Worm (Caenorhabditis elegans): ENCODE measurements around the gene unc-116.
A peak's percentile ranks its signal among the peaks of the same experiment; 100 is the strongest.
"Not testable (repeated sequence)": the region's sequence is repeated elsewhere in the genome, so short reads cannot be mapped to it uniquely, and the experiment has no call there.

unc-116 gene

ce11 chrIII:8339372-8339771 lies 15.6 kb downstream of the unc-116 start, which contains the start of gene clc-28:
Gene clc-28, minus strand, starts transcription at chrIII:8339472.
- TF ChIP-seq mml-1, hmg-11, egl-27 (tag; optimal IDR thresholded peaks at IDR 0.05): not testable (repeated sequence)

ce11 chrIII:8334432-8334831 lies 20.5 kb downstream of the unc-116 start, which contains the start of gene ZC262.4:
Gene ZC262.4, minus strand, starts transcription at chrIII:8334532.
- TF ChIP-seq fkh-2 (tag; optimal IDR thresholded peaks at IDR 0.05), result no peak
- no peak for TF ChIP-seq egl-5 (tag; optimal IDR thresholded peaks at IDR 0.05)
- no peak for TF ChIP-seq ZK546.5 (tag; optimal IDR thresholded peaks at IDR 0.05)
- no peak for TF ChIP-seq nhr-67 (tag; optimal IDR thresholded peaks at IDR 0.05)
- TF ChIP-seq lin-15B (tag; optimal IDR thresholded peaks at IDR 0.05), result no peak
- TF ChIP-seq unc-39 (tag; optimal IDR thresholded peaks at IDR 0.05), result no peak
- TF ChIP-seq R02D3.7 (tag; optimal IDR thresholded peaks at IDR 0.05), result no peak
- no peak for TF ChIP-seq ztf-4 (tag; optimal IDR thresholded peaks at IDR 0.05)
- TF ChIP-seq nhr-237 (tag; optimal IDR thresholded peaks at IDR 0.05), result no peak
- no peak for TF ChIP-seq sea-2 (GFP tag; optimal IDR thresholded peaks at IDR 0.05)
- no peak for TF ChIP-seq ztf-11 (tag; optimal IDR thresholded peaks at IDR 0.05)
- no peak for TF ChIP-seq lin-39 (tag; optimal IDR thresholded peaks at IDR 0.05)
- TF ChIP-seq snpc-4 (tag; optimal IDR thresholded peaks at IDR 0.05), result no peak

- TF ChIP-seq nhr-11 (tag; optimal IDR thresholded peaks at IDR 0.05) (no peak), nfya-1 (tag; optimal IDR thresholded peaks at IDR 0.05; ENCODE audit: insufficient read depth) (peak; percentile 76), lin-15B (tag; optimal IDR thresholded peaks at IDR 0.05) (peak; percentile 14), pha-4 (tag; optimal IDR thresholded peaks at IDR 0.05) (peak; percentile 63), nhr-23 (tag; optimal IDR thresholded peaks at IDR 0.05) (peak; percentile 5)
Measured at ce11 chrIII:8331779-8332178, 23.2 kb downstream of the unc-116 start, which contains the start of the genes mrps-18A and ZC262.2. Gene mrps-18A, minus strand, starts transcription at chrIII:8331919. Gene ZC262.2, plus strand, starts transcription at chrIII:8332062.

- TF ChIP-seq nhr-43 (tag; optimal IDR thresholded peaks at IDR 0.05; ENCODE audit: poor library complexity, severe bottlenecking) (no peak), hmg-11 (tag; optimal IDR thresholded peaks at IDR 0.05) (no peak), nhr-77 (tag; optimal IDR thresholded peaks at IDR 0.05) (no peak), lsy-12 (tag; optimal IDR thresholded peaks at IDR 0.05) (no peak), mdl-1 (tag; optimal IDR thresholded peaks at IDR 0.05) (no peak)
Measured at ce11 chrIII:8331211-8331610, 23.8 kb downstream of the unc-116 start, which contains the start of gene iglr-2. Gene iglr-2, minus strand, starts transcription at chrIII:8331311.

- TF ChIP-seq ceh-28 (tag; optimal IDR thresholded peaks at IDR 0.05), result peak; percentile 24
- no peak for TF ChIP-seq R02D3.7 (tag; optimal IDR thresholded peaks at IDR 0.05)
- TF ChIP-seq hmg-11 (tag; optimal IDR thresholded peaks at IDR 0.05), result no peak
- peak; percentile 70 for TF ChIP-seq pqm-1 (tag; optimal IDR thresholded peaks at IDR 0.05)
- TF ChIP-seq mdl-1 (tag; optimal IDR thresholded peaks at IDR 0.05), result no peak
- peak; percentile 91 for TF ChIP-seq elt-2 (tag; optimal IDR thresholded peaks at IDR 0.05)
- TF ChIP-seq jun-1 (tag; optimal IDR thresholded peaks at IDR 0.05), result peak; percentile 38
- peak; percentile 49 for TF ChIP-seq pha-4 (tag; optimal IDR thresholded peaks at IDR 0.05)
- TF ChIP-seq daf-12 (tag; optimal IDR thresholded peaks at IDR 0.05), result no peak
Measured at ce11 chrIII:8325574-8326513, 29.1 kb downstream of the unc-116 start, which contains the start of gene ZC262.13. Gene ZC262.13, plus strand, starts transcription at chrIII:8326214.

ce11 chrIII:8324412-8324811 lies 30.6 kb downstream of the unc-116 start, which contains the start of gene F10E9.12:
Gene F10E9.12, plus strand, starts transcription at chrIII:8324542.
- TF ChIP-seq daf-12 (tag; optimal IDR thresholded peaks at IDR 0.05) (no peak), aly-2 (tag; optimal IDR thresholded peaks at IDR 0.05) (no peak), elt-2 (tag; optimal IDR thresholded peaks at IDR 0.05) (peak; percentile 74), unc-39 (tag; optimal IDR thresholded peaks at IDR 0.05) (no peak), skn-1 (tag; optimal IDR thresholded peaks at IDR 0.05) (no peak), ztf-4 (tag; optimal IDR thresholded peaks at IDR 0.05) (no peak), pqm-1 (tag; optimal IDR thresholded peaks at IDR 0.05) (peak; percentile 43), egl-5 (tag; optimal IDR thresholded peaks at IDR 0.05) (no peak), ztf-11 (tag; optimal IDR thresholded peaks at IDR 0.05) (no peak), fkh-2 (tag; optimal IDR thresholded peaks at IDR 0.05) (no peak), nhr-76 (tag; optimal IDR thresholded peaks at IDR 0.05) (no peak), fos-1 (tag; optimal IDR thresholded peaks at IDR 0.05) (no peak), pha-4 (tag; optimal IDR thresholded peaks at IDR 0.05) (peak; percentile 5), nhr-67 (tag; optimal IDR thresholded peaks at IDR 0.05) (no peak), elt-3 (tag; optimal IDR thresholded peaks at IDR 0.05) (no peak), nhr-23 (tag; optimal IDR thresholded peaks at IDR 0.05) (no peak)

Measured in whole organism, L3 larva.